Fruit fly (Drosophila melanogaster): Measurements from ENCODE around the gene Klc.
A peak's percentile ranks its signal among the peaks of the same experiment; 100 is the strongest.

Klc gene

dm6 chr3L:12732742-12733141, 17.1 kb downstream of the Klc start (continued):
- peak; percentile 68; the same call in 2 of the 3 replicates for TF ChIP-seq CG17361 (GFP tag; IDR thresholded peaks at IDR 0.05)
- no peak for TF ChIP-seq sima (GFP tag; optimal IDR thresholded peaks at IDR 0.05)
- peak; percentile 64 for TF ChIP-seq knrl (GFP tag; IDR thresholded peaks at IDR 0.05; ENCODE audit: partially characterized antibody)
- TF ChIP-seq BEAF-32 (GFP tag; optimal IDR thresholded peaks at IDR 0.05): peak; percentile 54
- TF ChIP-seq sna (GFP tag; IDR thresholded peaks at IDR 0.05; ENCODE audit: partially characterized antibody): peak; percentile 60; the same call in 1 of the 2 replicates
- TF ChIP-seq CG1603 (tag; optimal IDR thresholded peaks at IDR 0.05): peak; percentile 54
- TF ChIP-seq CG6654 (GFP tag; optimal IDR thresholded peaks at IDR 0.05): no peak
- TF ChIP-seq pita (GFP tag; optimal IDR thresholded peaks at IDR 0.05): peak; percentile 52
- TF ChIP-seq jumu (GFP tag; optimal IDR thresholded peaks at IDR 0.05): no peak
- TF ChIP-seq E2f2 (GFP tag; IDR thresholded peaks at IDR 0.05): peak; percentile 100
- TF ChIP-seq kay (GFP tag; optimal IDR thresholded peaks at IDR 0.05): no peak
- peak; percentile 33 for TF ChIP-seq Lhr (GFP tag; optimal IDR thresholded peaks at IDR 0.05)
- TF ChIP-seq stwl (tag; optimal IDR thresholded peaks at IDR 0.05): peak; percentile 36
- TF ChIP-seq pzg (GFP tag; optimal IDR thresholded peaks at IDR 0.05): peak; percentile 48
- no peak for TF ChIP-seq Dad (GFP tag; optimal IDR thresholded peaks at IDR 0.05)
- TF ChIP-seq zfh1 (GFP tag; IDR thresholded peaks at IDR 0.05): no peak
- TF ChIP-seq Dp (GFP tag; optimal IDR thresholded peaks at IDR 0.05): peak; percentile 99
- TF ChIP-seq Sry-δ (GFP tag; optimal IDR thresholded peaks at IDR 0.05): peak; percentile 34
- TF ChIP-seq Scr (GFP tag; IDR thresholded peaks at IDR 0.05; ENCODE audit: partially characterized antibody): peak; percentile 60
- TF ChIP-seq Adf1 (GFP tag; IDR thresholded peaks at IDR 0.05): no peak; the same call in 1 of the 2 replicates
- peak; percentile 79 for TF ChIP-seq CG2116 (GFP tag; optimal IDR thresholded peaks at IDR 0.05)
- no peak for TF ChIP-seq wor (GFP tag; IDR thresholded peaks at IDR 0.05)
- TF ChIP-seq Opbp (GFP tag; IDR thresholded peaks at IDR 0.05; ENCODE audit: partially characterized antibody): peak; percentile 73; the same call in 1 of the 3 replicates
- no peak for TF ChIP-seq dm (GFP tag; optimal IDR thresholded peaks at IDR 0.05)
- TF ChIP-seq esg (GFP tag; conservative IDR thresholded peaks at IDR 0.05): no peak
- peak; percentile 10 for TF ChIP-seq gfzf (GFP tag; optimal IDR thresholded peaks at IDR 0.05)
- TF ChIP-seq Dref (GFP tag; IDR thresholded peaks at IDR 0.05): peak; percentile 95
- peak; percentile 47; the same call in 1 of the 2 replicates for TF ChIP-seq inv (GFP tag; IDR thresholded peaks at IDR 0.05; ENCODE audit: partially characterized antibody)
- peak; percentile 66; the same call in 1 of the 4 replicates for TF ChIP-seq chinmo (GFP tag; IDR thresholded peaks at IDR 0.05; ENCODE audit: partially characterized antibody)
- TF ChIP-seq HLH4C (GFP tag; IDR thresholded peaks at IDR 0.05; ENCODE audit: partially characterized antibody): peak; percentile 67; the same call in 2 of the 3 replicates

dm6 chr3L:12729601-12730000, 20.3 kb downstream of the Klc start:
- TF ChIP-seq CG34422 (GFP tag; IDR thresholded peaks at IDR 0.05) (no peak), CG2129 (GFP tag; IDR thresholded peaks at IDR 0.05; ENCODE audit: partially characterized antibody) (no peak), oc (tag; optimal IDR thresholded peaks at IDR 0.05) (peak; percentile 8), chinmo (GFP tag; IDR thresholded peaks at IDR 0.05; ENCODE audit: partially characterized antibody) (0 out of 4 replicates have a peak, but pooled peaks have one; percentile 19), Hey (tag; optimal IDR thresholded peaks at IDR 0.05) (peak; percentile 97), tll (GFP tag; optimal IDR thresholded peaks at IDR 0.05) (peak in 1 of 2 experiments; percentile 90), NFAT (GFP tag; IDR thresholded peaks at IDR 0.05) (no peak), CG7357 (GFP tag; IDR thresholded peaks at IDR 0.05) (no peak)

dm6 chr3L:12727212-12727611, 22.6 kb downstream of the Klc start:
- no peak for TF ChIP-seq CG10462 (GFP tag; optimal IDR thresholded peaks at IDR 0.05)
- TF ChIP-seq mirr (GFP tag; optimal IDR thresholded peaks at IDR 0.05): peak; percentile 8
- peak; percentile 37 for TF ChIP-seq Kr (GFP tag; optimal IDR thresholded peaks at IDR 0.05)
- TF ChIP-seq slp2 (GFP tag; optimal IDR thresholded peaks at IDR 0.05): no peak
- TF ChIP-seq CG8924 (tag; optimal IDR thresholded peaks at IDR 0.05): no peak
- no peak for TF ChIP-seq CG3847 (GFP tag; IDR thresholded peaks at IDR 0.05)
- no peak for TF ChIP-seq bab2 (GFP tag; optimal IDR thresholded peaks at IDR 0.05)
- peak; percentile 82 for TF ChIP-seq Hey (tag; optimal IDR thresholded peaks at IDR 0.05)
- TF ChIP-seq Chrac-16 (GFP tag; optimal IDR thresholded peaks at IDR 0.05): no peak
- TF ChIP-seq twi (tag; optimal IDR thresholded peaks at IDR 0.05): peak; percentile 19
- TF ChIP-seq crol (GFP tag; IDR thresholded peaks at IDR 0.05): peak; percentile 57; the same call in 1 of the 2 replicates
- TF ChIP-seq vnd (GFP tag; IDR thresholded peaks at IDR 0.05; ENCODE audit: partially characterized antibody): no peak
- TF ChIP-seq peb (GFP tag; IDR thresholded peaks at IDR 0.05): no peak
